Fruit fly (Drosophila melanogaster): ENCODE measurements around the gene CG13373.
"Not testable (repeated sequence)": the region's sequence is repeated elsewhere in the genome, so short reads cannot be mapped to it uniquely, and the experiment has no call there.

The CG13373 gene

dm6 chrX:463934-464333 lies 12.8 kb upstream of the CG13373 start:
- no peak for TF ChIP-seq psq (optimal IDR thresholded peaks at IDR 0.05)
- no peak for TF ChIP-seq usp (GFP tag; optimal IDR thresholded peaks at IDR 0.05)
- no peak for TF ChIP-seq EcR (GFP tag; optimal IDR thresholded peaks at IDR 0.05)
- no peak for TF ChIP-seq Dll (optimal IDR thresholded peaks at IDR 0.05)
- TF ChIP-seq CG8478 (optimal IDR thresholded peaks at IDR 0.05), result no peak
- no peak for TF ChIP-seq pan (optimal IDR thresholded peaks at IDR 0.05)

- no peak for TF ChIP-seq CG8478 (optimal IDR thresholded peaks at IDR 0.05)
These were observed 7.5 kb upstream of the CG13373 start, which contains the start of gene Cyp4g1 for dm6 chrX:469235-469634. Gene Cyp4g1 (minus strand): TSS chrX:469335.

dm6 chrX:470626-471025 lies 6.2 kb upstream of the CG13373 start, which contains the start of gene CG32816:
Gene CG32816 (minus strand): TSS chrX:470726.
- TF ChIP-seq Dll (optimal IDR thresholded peaks at IDR 0.05), result no peak
- no peak for TF ChIP-seq EcR (GFP tag; optimal IDR thresholded peaks at IDR 0.05)
- no peak for TF ChIP-seq psq (optimal IDR thresholded peaks at IDR 0.05)
- no peak for TF ChIP-seq CG8478 (optimal IDR thresholded peaks at IDR 0.05)
- no peak for TF ChIP-seq usp (GFP tag; optimal IDR thresholded peaks at IDR 0.05)
- TF ChIP-seq pan (optimal IDR thresholded peaks at IDR 0.05), result no peak

- TF ChIP-seq CG8478 (optimal IDR thresholded peaks at IDR 0.05) (no peak), usp (GFP tag; optimal IDR thresholded peaks at IDR 0.05) (no peak), psq (optimal IDR thresholded peaks at IDR 0.05) (no peak), pan (optimal IDR thresholded peaks at IDR 0.05) (no peak), EcR (GFP tag; optimal IDR thresholded peaks at IDR 0.05) (no peak), Dll (optimal IDR thresholded peaks at IDR 0.05) (no peak)
These were observed 2.0 kb downstream of the CG13373 start, which contains the start of gene CG32817 for dm6 chrX:478766-479165. Gene CG32817 (plus strand): TSS chrX:479066.

dm6 chrX:481642-482041 lies 4.9 kb downstream of the CG13373 start, which contains the start of gene CG3176:
Gene CG3176 (plus strand): TSS chrX:481862.
- not testable (repeated sequence) for TF ChIP-seq usp (GFP tag; optimal IDR thresholded peaks at IDR 0.05); CG8478 (optimal IDR thresholded peaks at IDR 0.05); psq (optimal IDR thresholded peaks at IDR 0.05)

- no peak for TF ChIP-seq usp (GFP tag; optimal IDR thresholded peaks at IDR 0.05)
These were observed 10.8 kb downstream of the CG13373 start, which contains the start of the genes CG18273 and CG3156 for dm6 chrX:487517-487957. Gene CG18273 (minus strand): TSS chrX:487581. Gene CG3156 (plus strand): TSS chrX:487878.

dm6 chrX:492701-493299 lies 16.0 kb downstream of the CG13373 start:
- TF ChIP-seq CG8478 (optimal IDR thresholded peaks at IDR 0.05), result no peak
- TF ChIP-seq Dll (optimal IDR thresholded peaks at IDR 0.05), result no peak
- TF ChIP-seq usp (GFP tag; optimal IDR thresholded peaks at IDR 0.05), result no peak
- no peak for TF ChIP-seq psq (optimal IDR thresholded peaks at IDR 0.05)
- TF ChIP-seq EcR (GFP tag; optimal IDR thresholded peaks at IDR 0.05), result no peak
- TF ChIP-seq pan (optimal IDR thresholded peaks at IDR 0.05), result no peak

- no peak for TF ChIP-seq CG8478 (optimal IDR thresholded peaks at IDR 0.05)
- no peak for TF ChIP-seq usp (GFP tag; optimal IDR thresholded peaks at IDR 0.05)
- TF ChIP-seq Dll (optimal IDR thresholded peaks at IDR 0.05), result no peak
- TF ChIP-seq psq (optimal IDR thresholded peaks at IDR 0.05), result no peak
- TF ChIP-seq pan (optimal IDR thresholded peaks at IDR 0.05), result no peak
- TF ChIP-seq EcR (GFP tag; optimal IDR thresholded peaks at IDR 0.05), result no peak
These were observed 16.8 kb downstream of the CG13373 start, which contains the start of gene CG17896 for dm6 chrX:493445-494190. Gene CG17896 (minus strand): TSS chrX:493495.

dm6 chrX:494191-494554 lies 17.4 kb downstream of the CG13373 start:
- no peak for TF ChIP-seq usp (GFP tag; optimal IDR thresholded peaks at IDR 0.05)
- TF ChIP-seq psq (optimal IDR thresholded peaks at IDR 0.05), result no peak
- TF ChIP-seq CG8478 (optimal IDR thresholded peaks at IDR 0.05), result no peak
- TF ChIP-seq Dll (optimal IDR thresholded peaks at IDR 0.05), result no peak
- no peak for TF ChIP-seq EcR (GFP tag; optimal IDR thresholded peaks at IDR 0.05)
- no peak for TF ChIP-seq pan (optimal IDR thresholded peaks at IDR 0.05)

dm6 chrX:494607-495006 lies 17.8 kb downstream of the CG13373 start, which contains the start of gene CG17778:
Gene CG17778 (plus strand): TSS chrX:494614.
- TF ChIP-seq pan (optimal IDR thresholded peaks at IDR 0.05) (no peak), EcR (GFP tag; optimal IDR thresholded peaks at IDR 0.05) (no peak), CG8478 (optimal IDR thresholded peaks at IDR 0.05) (no peak), usp (GFP tag; optimal IDR thresholded peaks at IDR 0.05) (no peak), Dll (optimal IDR thresholded peaks at IDR 0.05) (no peak), psq (optimal IDR thresholded peaks at IDR 0.05) (no peak)

- TF ChIP-seq pan (optimal IDR thresholded peaks at IDR 0.05) (no peak), Dll (optimal IDR thresholded peaks at IDR 0.05) (no peak), CG8478 (optimal IDR thresholded peaks at IDR 0.05) (no peak), usp (GFP tag; optimal IDR thresholded peaks at IDR 0.05) (no peak), psq (optimal IDR thresholded peaks at IDR 0.05) (no peak), EcR (GFP tag; optimal IDR thresholded peaks at IDR 0.05) (no peak)
These were observed 19.5 kb downstream of the CG13373 start, which contains the start of gene svr for dm6 chrX:496326-496725. Gene svr (plus strand): TSS chrX:496446.

dm6 chrX:497425-497824 lies 20.6 kb downstream of the CG13373 start:
- TF ChIP-seq EcR (GFP tag; optimal IDR thresholded peaks at IDR 0.05), result no peak
- no peak for TF ChIP-seq pan (optimal IDR thresholded peaks at IDR 0.05)
- TF ChIP-seq usp (GFP tag; optimal IDR thresholded peaks at IDR 0.05), result no peak
- TF ChIP-seq psq (optimal IDR thresholded peaks at IDR 0.05), result no peak
- TF ChIP-seq CG8478 (optimal IDR thresholded peaks at IDR 0.05), result no peak
- no peak for TF ChIP-seq Dll (optimal IDR thresholded peaks at IDR 0.05)

Measured in whole organism.